Worm (Caenorhabditis elegans) whole organism, late embryonic: Measurements from ENCODE around the gene C31H2.14.

Source experiments
- C38D4.7 ChIP-seq: fragments of 200-800 bp; sonication (Bioruptor generic); optimal IDR thresholded peaks from 2 replicates; lab custom pipeline; 2018; ENCODE audit warnings: mild to moderate bottlenecking, missing genetic modification characterization, moderate library complexity, missing compliant biosample characterization
- F13H6.1 ChIP-seq: sonication (generic microtip); optimal IDR thresholded peaks from 2 replicates; lab custom pipeline; 2016; ENCODE audit warnings: missing genetic modification characterization, missing compliant biosample characterization
- ama-1 ChIP-seq: fragments of 150-350 bp; optimal IDR thresholded peaks from 2 replicates; lab custom pipeline; 2014
- ceh-30 ChIP-seq: fragments of 150-350 bp; optimal IDR thresholded peaks from 2 replicates; lab custom pipeline; 2014; ENCODE audit warnings: missing biosample characterization, missing genetic modification characterization
- ceh-31 ChIP-seq: sonication (generic microtip); optimal IDR thresholded peaks from 2 replicates; lab custom pipeline; 2016; ENCODE audit warnings: missing genetic modification characterization, missing compliant biosample characterization
- dve-1 ChIP-seq: sonication (generic microtip); optimal IDR thresholded peaks from 2 replicates; lab custom pipeline; 2017; ENCODE audit warnings: antibody characterized with exemption, mild to moderate bottlenecking, missing genetic modification characterization, missing compliant biosample characterization
- fkh-6 ChIP-seq: sonication (generic microtip); optimal IDR thresholded peaks from 2 replicates; lab custom pipeline; 2016; ENCODE audit warnings: missing genetic modification characterization, missing compliant biosample characterization
- hlh-30 ChIP-seq: sonication (generic microtip); optimal IDR thresholded peaks from 2 replicates; lab custom pipeline; 2017; ENCODE audit warnings: antibody characterized with exemption, missing genetic modification characterization, missing compliant biosample characterization; ENCODE audit not compliant: insufficient read depth
- odd-2 ChIP-seq: sonication (generic microtip); optimal IDR thresholded peaks from 2 replicates; lab custom pipeline; 2017; ENCODE audit warnings: antibody characterized with exemption, mild to moderate bottlenecking, missing genetic modification characterization, missing compliant biosample characterization
- rnt-1 ChIP-seq: sonication (generic microtip); optimal IDR thresholded peaks from 2 replicates; lab custom pipeline; 2016; ENCODE audit warnings: missing genetic modification characterization, missing compliant biosample characterization
- tbx-2 ChIP-seq: sonication (generic microtip); optimal IDR thresholded peaks from 2 replicates; lab custom pipeline; 2016; ENCODE audit warnings: missing genetic modification characterization, missing compliant biosample characterization

ce11 chrX:5129447-5129846, 18.6 kb upstream of the C31H2.14 start:
- no peak for TF ChIP-seq ama-1
- TF ChIP-seq dve-1 (tag; lab: Kevin White, UChicago): no peak
- TF ChIP-seq fkh-6 (tag; lab: Kevin White, UChicago): no peak
- TF ChIP-seq ceh-30: no peak
- TF ChIP-seq rnt-1 (tag; lab: Kevin White, UChicago): no peak
- peak; percentile 43 for TF ChIP-seq ceh-31 (tag; lab: Kevin White, UChicago)
- no peak for TF ChIP-seq tbx-2 (tag; lab: Kevin White, UChicago)
- TF ChIP-seq F13H6.1 (tag; lab: Kevin White, UChicago): no peak
- no peak for TF ChIP-seq C38D4.7 (GFP tag; lab: Kevin White, UChicago)
- no peak for TF ChIP-seq hlh-30
- no peak for TF ChIP-seq odd-2 (tag; lab: Kevin White, UChicago)
